Worm (Caenorhabditis elegans) whole organism, early embryonic: ENCODE data around the gene F43E2.1.
"Not testable (repeated sequence)": the region's sequence is repeated elsewhere in the genome, so short reads cannot be mapped to it uniquely, and the experiment has no call there.

ENCODE experiments used
- B0310.2 ChIP-seq: sonication (generic microtip); optimal IDR thresholded peaks from 2 replicates; lab custom pipeline; 2016; ENCODE audit warnings: mild to moderate bottlenecking, missing genetic modification characterization, missing compliant biosample characterization
- F13C5.2 ChIP-seq: sonication (generic microtip); optimal IDR thresholded peaks from 2 replicates; lab custom pipeline; 2017; ENCODE audit warnings: mild to moderate bottlenecking, missing genetic modification characterization, inconsistent platforms, missing compliant biosample characterization
- aly-1 ChIP-seq: sonication (generic microtip); optimal IDR thresholded peaks from 2 replicates; lab custom pipeline; 2016; ENCODE audit warnings: missing genetic modification characterization, missing compliant biosample characterization
- ama-1 ChIP-seq: fragments of 150-350 bp; optimal IDR thresholded peaks from 2 replicates; lab custom pipeline; 2014
- ceh-13 ChIP-seq: fragments of 200-800 bp; sonication (Bioruptor generic); optimal IDR thresholded peaks from 2 replicates; lab custom pipeline; 2018; ENCODE audit warnings: mild to moderate bottlenecking, missing genetic modification characterization, missing compliant biosample characterization
- ceh-36 ChIP-seq: sonication (generic microtip); optimal IDR thresholded peaks from 2 replicates; lab custom pipeline; 2016; ENCODE audit warnings: missing genetic modification characterization, inconsistent platforms, missing compliant biosample characterization
- ets-7 ChIP-seq: sonication (generic microtip); optimal IDR thresholded peaks from 2 replicates; lab custom pipeline; 2016; ENCODE audit warnings: missing genotype, missing genetic modification characterization, missing compliant biosample characterization
- flt-1 ChIP-seq: fragments of 200-800 bp; sonication (Bioruptor generic); IDR thresholded peaks from 2 replicates; pipeline ENCODE4 v1.3.6; 2022; ENCODE audit warnings: missing genetic modification characterization, missing compliant biosample characterization
- hmbx-1 ChIP-seq: sonication (generic microtip); optimal IDR thresholded peaks from 2 replicates; lab custom pipeline; 2016; ENCODE audit warnings: mild to moderate bottlenecking, missing genetic modification characterization, missing compliant biosample characterization
- hmg-4 ChIP-seq: fragments of 200-800 bp; sonication (Bioruptor generic); optimal IDR thresholded peaks from 2 replicates; lab custom pipeline; 2018; ENCODE audit warnings: mild to moderate bottlenecking, missing genetic modification characterization, missing compliant biosample characterization
- hnd-1 ChIP-seq: sonication (generic microtip); optimal IDR thresholded peaks from 2 replicates; lab custom pipeline; 2016; ENCODE audit warnings: missing genetic modification characterization, missing compliant biosample characterization
- pes-1 ChIP-seq: fragments of 200-800 bp; sonication (Bioruptor generic); IDR thresholded peaks from 2 replicates; pipeline ENCODE4 v1.3.6; 2022; ENCODE audit warnings: missing genetic modification reagents, missing genetic modification characterization, missing compliant biosample characterization
- scrt-1 ChIP-seq: fragments of 200-800 bp; sonication (Bioruptor generic); IDR thresholded peaks from 2 replicates; pipeline ENCODE4 v1.3.6; 2022; ENCODE audit warnings: missing genetic modification characterization, missing compliant biosample characterization
- sea-1 ChIP-seq: fragments of 200-800 bp; sonication (Bioruptor generic); conservative IDR thresholded peaks from 2 replicates; pipeline ENCODE4 v1.3.6; 2022; ENCODE audit warnings: missing genetic modification characterization, missing compliant biosample characterization
- tbx-11 ChIP-seq: fragments of 200-800 bp; sonication (Bioruptor generic); IDR thresholded peaks from 2 replicates; pipeline ENCODE4 v1.3.6; 2022; ENCODE audit warnings: missing genetic modification characterization, missing compliant biosample characterization
- tbx-37 ChIP-seq: fragments of 200-800 bp; sonication (Bioruptor generic); conservative IDR thresholded peaks from 2 replicates; pipeline ENCODE4 v1.3.6; 2022; ENCODE audit warnings: missing genetic modification reagents, missing genetic modification characterization, missing compliant biosample characterization
- tra-4 ChIP-seq: sonication (generic microtip); optimal IDR thresholded peaks from 2 replicates; lab custom pipeline; 2017; ENCODE audit warnings: missing genetic modification characterization, missing compliant biosample characterization

Gene F43E2.1

DNA sequence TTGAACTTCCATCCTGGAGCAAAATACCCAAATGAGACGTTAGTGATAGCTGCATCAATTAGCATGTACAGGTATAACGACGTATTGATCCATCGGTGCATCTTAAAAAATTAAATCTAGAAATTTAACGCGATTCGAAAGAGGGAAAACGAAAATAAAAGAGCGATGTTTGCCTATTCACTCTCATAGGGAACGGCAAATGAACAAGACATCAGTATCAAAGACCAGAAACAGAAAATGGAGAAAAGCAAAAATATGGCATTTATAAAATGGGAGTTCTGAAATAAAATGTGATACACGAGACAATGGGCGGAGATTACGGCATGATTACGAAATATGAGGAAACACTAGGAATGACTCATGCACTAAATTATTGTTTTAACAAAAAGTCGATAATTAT is 18.8 kb upstream of the F43E2.1 start, which contains the start of gene haf-2:
Gene haf-2 (minus strand): TSS at position 101 of the 400 bp plus-strand sequence.
- no peak for TF ChIP-seq ceh-13 (GFP tag; lab: Kevin White, UChicago)

DNA sequence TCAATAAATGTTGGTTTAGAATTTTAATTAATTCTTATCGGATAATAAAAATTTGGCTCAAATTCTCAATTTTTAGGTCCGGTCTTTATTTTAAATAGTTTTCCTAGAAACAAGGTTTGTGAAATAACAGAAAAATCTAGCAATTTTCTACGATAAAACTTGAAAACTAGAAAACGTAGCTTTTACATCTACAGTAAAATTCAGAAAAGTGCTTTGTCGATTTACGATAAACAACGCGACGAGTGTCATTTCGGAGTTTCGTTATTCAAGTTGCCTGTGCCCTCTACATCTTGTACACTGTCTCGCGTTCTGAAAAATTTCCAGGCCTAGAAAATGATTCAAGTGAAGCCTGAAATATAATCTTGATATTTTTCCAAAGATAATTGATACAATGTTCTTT is 18.3 kb upstream of the F43E2.1 start:
- TF ChIP-seq ceh-13 (GFP tag; lab: Kevin White, UChicago), result no peak
- no peak for TF ChIP-seq tbx-11

DNA sequence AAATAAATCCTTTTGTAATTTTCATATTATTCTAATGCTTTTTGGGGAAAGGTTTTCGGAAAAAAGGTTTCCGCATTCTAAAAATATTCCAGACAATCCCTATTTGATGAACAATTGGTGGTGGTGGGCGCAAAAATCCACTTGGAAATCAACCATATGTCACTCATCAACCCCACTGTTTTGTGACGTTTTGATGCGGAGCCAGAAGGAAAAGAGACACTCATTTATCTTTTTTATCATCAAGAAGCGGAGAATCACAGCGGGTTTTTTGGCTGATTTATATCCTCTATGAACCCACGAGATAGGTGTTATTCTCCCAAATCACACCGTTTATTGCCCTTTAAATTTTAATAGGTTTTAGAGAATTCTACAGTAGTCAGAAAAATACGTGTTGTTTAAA is 17.9 kb upstream of the F43E2.1 start:
- TF ChIP-seq sea-1 (GFP tag; lab: Robert Waterston, UW) (no peak), hmg-4 (GFP tag; lab: Kevin White, UChicago) (no peak), ceh-13 (GFP tag; lab: Kevin White, UChicago) (no peak), pes-1 (GFP tag; lab: Robert Waterston, UW) (no peak), hnd-1 (tag; lab: Kevin White, UChicago) (no peak), flt-1 (GFP tag; lab: Robert Waterston, UW) (no peak)

DNA sequence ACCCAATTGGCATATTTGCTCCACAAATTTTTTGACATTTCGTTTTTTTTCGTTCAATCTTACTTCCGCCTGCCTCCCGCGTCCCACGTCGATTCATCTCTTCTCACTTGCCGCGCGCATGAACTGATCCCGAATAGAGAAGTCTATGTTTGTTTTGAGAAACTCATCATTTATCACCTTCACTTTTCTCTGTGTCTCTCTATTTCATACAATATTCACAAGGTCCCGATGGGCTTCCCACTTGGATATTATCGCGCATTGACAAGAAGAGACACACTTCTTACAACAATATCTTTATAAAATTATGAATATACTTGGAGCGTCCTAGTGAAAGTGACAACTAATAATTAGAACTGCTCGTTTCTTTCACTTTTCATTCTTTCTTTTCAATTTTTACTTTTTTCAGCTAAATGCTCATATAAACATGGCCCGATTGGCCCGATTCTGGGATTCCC is 16.6 kb upstream of the F43E2.1 start, which contains the start of gene insc-1:
Gene insc-1 (plus strand): TSS at position 405 of the 455 bp plus-strand sequence.
- no peak for TF ChIP-seq scrt-1
- TF ChIP-seq ama-1 (lab: Kevin White, UChicago), result no peak
- TF ChIP-seq F13C5.2 (tag; lab: Kevin White, UChicago), result no peak
- no peak for TF ChIP-seq hmbx-1 (tag; lab: Kevin White, UChicago)
- no peak for TF ChIP-seq ceh-13 (GFP tag; lab: Kevin White, UChicago)
- no peak for TF ChIP-seq tbx-11
- TF ChIP-seq aly-1 (tag; lab: Kevin White, UChicago), result no peak
- no peak for TF ChIP-seq hmg-4 (GFP tag; lab: Kevin White, UChicago)
- TF ChIP-seq tra-4 (tag; lab: Kevin White, UChicago), result no peak
- no peak for TF ChIP-seq sea-1 (GFP tag; lab: Robert Waterston, UW)
- no peak for TF ChIP-seq ets-7 (tag; lab: Kevin White, UChicago)
- TF ChIP-seq pes-1 (GFP tag; lab: Robert Waterston, UW), result no peak
- TF ChIP-seq ceh-36 (tag; lab: Kevin White, UChicago), result no peak

DNA sequence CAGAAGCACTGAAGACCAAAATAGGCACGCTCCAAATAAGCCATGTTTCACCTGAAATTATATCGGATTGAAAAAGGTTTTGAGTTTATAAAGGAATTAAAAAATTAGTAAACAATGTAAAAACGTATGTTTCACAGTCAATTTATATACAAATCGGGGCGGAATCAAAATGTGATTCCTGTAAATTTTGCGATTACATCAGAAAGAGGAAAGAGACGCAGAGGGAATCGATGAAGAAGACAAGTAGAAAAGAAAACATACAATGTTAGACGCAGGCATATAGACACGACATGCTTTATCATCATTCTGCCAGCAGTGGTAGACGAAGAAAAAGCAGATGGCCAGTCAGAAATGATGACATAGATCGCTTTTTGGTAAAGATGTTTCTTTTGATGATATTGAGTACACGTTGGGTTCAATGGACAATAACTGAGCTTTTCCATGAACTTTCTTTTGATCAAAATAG is 11.1 kb upstream of the F43E2.1 start, which contains the start of gene msra-1:
Gene msra-1 (minus strand): TSS at position 51 of the 466 bp plus-strand sequence.
- TF ChIP-seq aly-1 (tag; lab: Kevin White, UChicago) (no peak), ama-1 (lab: Kevin White, UChicago) (no peak), tra-4 (tag; lab: Kevin White, UChicago) (no peak), scrt-1 (no peak), hmbx-1 (tag; lab: Kevin White, UChicago) (no peak), flt-1 (GFP tag; lab: Robert Waterston, UW) (no peak), tbx-11 (no peak), ceh-13 (GFP tag; lab: Kevin White, UChicago) (no peak)

DNA sequence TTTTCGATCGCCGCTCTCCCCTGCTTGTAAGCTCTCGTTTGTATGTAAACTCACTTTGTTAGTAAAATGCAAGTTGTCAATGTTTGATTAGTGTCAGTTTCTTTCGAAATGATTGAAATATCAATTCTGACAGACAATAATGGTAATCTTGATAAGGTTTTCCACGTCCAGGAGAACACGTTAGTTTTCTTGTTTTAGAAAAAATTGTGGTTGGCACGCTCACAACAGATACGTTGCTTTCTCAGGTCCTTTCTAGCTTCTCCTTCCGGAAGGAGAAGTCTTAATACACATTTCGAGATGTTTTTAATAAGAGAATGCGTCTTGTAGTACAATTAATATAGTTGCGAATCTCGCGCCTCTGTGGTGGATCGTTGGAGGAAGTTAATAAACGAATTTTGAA is 6.3 kb upstream of the F43E2.1 start, which contains the start of gene F43E2.6:
Gene F43E2.6 (minus strand): TSS at position 101 of the 400 bp plus-strand sequence.
- no peak for TF ChIP-seq scrt-1
- no peak for TF ChIP-seq hmbx-1 (tag; lab: Kevin White, UChicago)

DNA sequence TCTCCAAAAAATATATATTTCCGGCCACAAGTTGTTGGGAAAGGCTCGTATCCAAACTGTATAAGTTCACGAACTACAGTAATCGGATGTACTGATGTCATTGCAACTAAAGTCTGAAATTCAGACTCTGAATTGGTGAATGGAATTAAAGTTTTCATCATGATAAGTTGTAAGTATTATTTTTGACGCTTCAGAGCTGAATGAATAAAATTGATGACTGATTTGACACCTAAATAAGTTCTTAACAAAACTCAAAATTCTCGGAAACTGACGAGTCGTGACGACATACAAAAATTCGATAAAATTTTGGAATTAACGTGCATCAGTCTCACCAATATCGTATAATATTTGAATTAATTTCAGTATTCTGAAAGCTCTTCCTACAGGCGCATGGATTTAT is 4.9 kb upstream of the F43E2.1 start, which contains the start of gene F43E2.11:
Gene F43E2.11 (minus strand): TSS at position 101 of the 400 bp plus-strand sequence.
- not testable (repeated sequence) for TF ChIP-seq hmbx-1 (tag; lab: Kevin White, UChicago); ama-1 (lab: Kevin White, UChicago); scrt-1

DNA sequence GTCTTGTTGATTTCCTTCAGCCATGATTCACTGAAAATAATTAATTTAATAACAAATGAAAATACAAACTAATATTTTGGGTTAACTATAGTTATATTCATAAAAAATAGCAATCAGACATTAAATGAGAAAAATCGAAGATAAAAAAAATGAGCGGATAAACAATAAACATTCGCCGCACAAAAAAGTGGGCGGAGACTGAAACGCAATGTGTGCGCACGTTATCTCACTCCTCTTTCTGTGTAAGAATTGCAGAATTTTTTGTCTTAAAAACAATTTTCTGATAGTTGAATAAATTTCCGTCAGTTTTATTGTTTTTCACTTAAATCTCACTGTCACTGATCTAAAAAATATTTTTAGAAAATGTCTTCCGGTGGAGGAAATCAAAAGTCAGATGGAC is 937 bp upstream of the F43E2.1 start, which contains the start of the genes mtch-1 and rpb-4:
Gene mtch-1 (minus strand): TSS at position 24 of the 400 bp plus-strand sequence.
Gene rpb-4 (plus strand): TSS at position 353 of the 400 bp plus-strand sequence.
- no peak for TF ChIP-seq hnd-1 (tag; lab: Kevin White, UChicago)
- TF ChIP-seq ceh-36 (tag; lab: Kevin White, UChicago), result no peak
- no peak for TF ChIP-seq ama-1 (lab: Kevin White, UChicago)
- TF ChIP-seq ceh-13 (GFP tag; lab: Kevin White, UChicago), result no peak
- no peak for TF ChIP-seq hmg-4 (GFP tag; lab: Kevin White, UChicago)
- no peak for TF ChIP-seq B0310.2 (tag; lab: Kevin White, UChicago)
- TF ChIP-seq ets-7 (tag; lab: Kevin White, UChicago), result no peak
- no peak for TF ChIP-seq tbx-37 (GFP tag; lab: Robert Waterston, UW)
- no peak for TF ChIP-seq flt-1 (GFP tag; lab: Robert Waterston, UW)
- TF ChIP-seq aly-1 (tag; lab: Kevin White, UChicago), result no peak
- no peak for TF ChIP-seq pes-1 (GFP tag; lab: Robert Waterston, UW)
- no peak for TF ChIP-seq scrt-1
- no peak for TF ChIP-seq F13C5.2 (tag; lab: Kevin White, UChicago)
- no peak for TF ChIP-seq hmbx-1 (tag; lab: Kevin White, UChicago)
- no peak for TF ChIP-seq tra-4 (tag; lab: Kevin White, UChicago)
- no peak for TF ChIP-seq sea-1 (GFP tag; lab: Robert Waterston, UW)
- no peak for TF ChIP-seq tbx-11
